Worm (Caenorhabditis elegans): ENCODE measurements around the gene B0507.7.

DNA sequence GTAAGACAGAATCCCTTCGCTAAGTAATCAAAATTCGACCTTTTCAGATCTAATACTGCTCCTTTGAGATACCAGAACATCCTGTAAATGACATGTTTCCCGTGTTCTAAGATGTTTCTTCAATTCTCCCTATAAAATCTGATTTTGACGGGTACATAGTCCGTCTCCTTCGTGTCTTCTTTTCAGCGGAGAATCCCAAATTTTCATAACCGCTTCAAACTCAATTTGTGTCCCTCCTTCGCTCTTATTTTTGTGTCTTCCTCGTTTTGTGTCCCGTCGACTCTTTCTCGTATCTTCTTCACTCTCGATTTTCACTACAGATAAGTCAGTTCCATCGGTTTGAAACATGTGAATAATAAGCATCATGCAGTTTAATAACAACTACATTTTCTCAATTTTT lies 42.3 kb downstream of the B0507.7 start, which contains the start of gene glr-5:
- TF ChIP-seq T22C8.4 (GFP tag; IDR thresholded peaks at IDR 0.05) (no peak), ref-1 (GFP tag; conservative IDR thresholded peaks at IDR 0.05) (no peak), tab-1 (GFP tag; IDR thresholded peaks at IDR 0.05) (no peak)
